Fruit fly (Drosophila melanogaster) whole organism, embryonic: ENCODE data around the gene Slimp.

Source experiments
- CG10959 ChIP-seq: fragments of 200-800 bp; sonication (Bioruptor generic); IDR thresholded peaks from 2 replicates; pipeline ENCODE4 v1.3.6; 2022; ENCODE audit warnings: missing biosample characterization, missing genetic modification characterization
- CG13775 ChIP-seq: fragments of 200-800 bp; sonication (Bioruptor generic); optimal IDR thresholded peaks from 3 replicates; lab custom pipeline; 2017; ENCODE audit warnings: missing biosample characterization, mild to moderate bottlenecking, missing genetic modification characterization
- CG15601 ChIP-seq: fragments of 200-800 bp; sonication (Bioruptor generic); optimal IDR thresholded peaks from 3 replicates; lab custom pipeline; 2019; ENCODE audit warnings: missing biosample characterization, mild to moderate bottlenecking, missing genetic modification characterization, moderate library complexity
- CG17328 ChIP-seq: fragments of 200-800 bp; sonication (Bioruptor generic); IDR thresholded peaks from 2 replicates; pipeline ENCODE4 v1.3.6; 2022; ENCODE audit warnings: missing biosample characterization, missing genetic modification characterization
- CG17385 ChIP-seq: fragments of 200-800 bp; sonication (Bioruptor generic); optimal IDR thresholded peaks from 3 replicates; lab custom pipeline; 2018; ENCODE audit warnings: missing biosample characterization, mild to moderate bottlenecking, missing genetic modification characterization
- H15 ChIP-seq: fragments of 200-800 bp; sonication (Bioruptor generic); IDR thresholded peaks from 3 replicates; pipeline ENCODE4 v1.3.6; 2022; ENCODE audit warnings: missing biosample characterization, missing genetic modification characterization
- Lim3 ChIP-seq: fragments of 200-800 bp; sonication (Bioruptor generic); IDR thresholded peaks from 2 replicates; pipeline ENCODE4 v1.3.6; 2022; ENCODE audit warnings: missing biosample characterization, missing genetic modification characterization
- Mrtf ChIP-seq: fragments of 200-800 bp; sonication (Bioruptor generic); IDR thresholded peaks from 3 replicates; pipeline ENCODE4 v1.3.6; 2022; ENCODE audit warnings: missing biosample characterization, missing genetic modification characterization
- Xbp1 ChIP-seq: fragments of 200-800 bp; sonication (Bioruptor generic); optimal IDR thresholded peaks from 3 replicates; lab custom pipeline; 2016; ENCODE audit warnings: missing biosample characterization, mild to moderate bottlenecking, missing genetic modification characterization
- aop ChIP-seq: fragments of 200-800 bp; sonication (Bioruptor generic); IDR thresholded peaks from 2 replicates; pipeline ENCODE4 v1.3.6; 2022; ENCODE audit warnings: missing biosample characterization, missing genetic modification characterization
- br ChIP-seq: fragments of >200 bp; optimal IDR thresholded peaks from 2 replicates; lab custom pipeline; 2017
- unc-4 ChIP-seq: fragments of 200-800 bp; sonication (Bioruptor generic); IDR thresholded peaks from 2 replicates; pipeline ENCODE4 v1.3.6; 2022; ENCODE audit warnings: missing biosample characterization, missing genetic modification characterization; ENCODE audit not compliant: partially characterized antibody

dm6 chr3R:24163556-24164022 is 14.8 kb upstream of the Slimp start, which contains the start of gene Apc2:
- TF ChIP-seq Mrtf (GFP tag; lab: Robert Waterston, UW) = no peak
- no peak for TF ChIP-seq Lim3 (GFP tag; lab: Robert Waterston, UW)
- peak; percentile 65 for TF ChIP-seq CG13775 (GFP tag; lab: Kevin White, UChicago)
- TF ChIP-seq CG17328 = peak; percentile 60
- TF ChIP-seq Xbp1 (GFP tag; lab: Kevin White, UChicago) = peak; percentile 69
- TF ChIP-seq unc-4 (GFP tag; lab: Robert Waterston, UW) = peak; percentile 71; the same call in 1 of the 2 replicates
- TF ChIP-seq aop (GFP tag; lab: Robert Waterston, UW) = no peak
- no peak for TF ChIP-seq CG10959 (GFP tag; lab: Robert Waterston, UW)
- no peak for TF ChIP-seq H15 (GFP tag; lab: Robert Waterston, UW)
- TF ChIP-seq br = no peak
- TF ChIP-seq CG17385 (GFP tag; lab: Kevin White, UChicago) = peak; percentile 54
- peak; percentile 47 for TF ChIP-seq CG15601
